Worm (Caenorhabditis elegans) whole organism, mixed stage, embryonic: ENCODE data around the gene srw-57.

ENCODE experiments used
- M03D4.4 ChIP-seq: sonication (generic microtip); optimal IDR thresholded peaks from 2 replicates; lab custom pipeline; 2017; ENCODE audit warnings: mild to moderate bottlenecking, missing genetic modification characterization, missing compliant biosample characterization
- bed-3 ChIP-seq: fragments of 200-800 bp; sonication (Bioruptor generic); optimal IDR thresholded peaks from 3 replicates; lab custom pipeline; 2018; ENCODE audit warnings: mild to moderate bottlenecking, missing genetic modification characterization, moderate library complexity, missing compliant biosample characterization
- blmp-1 ChIP-seq: fragments of 150-350 bp; optimal IDR thresholded peaks from 2 replicates; lab custom pipeline; 2014; ENCODE audit warnings: missing biosample characterization, missing genetic modification characterization
- ceh-39 ChIP-seq: fragments of 150-350 bp; optimal IDR thresholded peaks from 2 replicates; lab custom pipeline; 2014; ENCODE audit warnings: missing biosample characterization, missing genetic modification characterization
- ceh-43 ChIP-seq: fragments of 200-800 bp; sonication (Bioruptor generic); optimal IDR thresholded peaks from 2 replicates; lab custom pipeline; 2018; ENCODE audit warnings: mild to moderate bottlenecking, missing genetic modification characterization, moderate library complexity, missing compliant biosample characterization
- ceh-83 ChIP-seq: fragments of 200-800 bp; sonication (Bioruptor generic); optimal IDR thresholded peaks from 2 replicates; lab custom pipeline; 2018; ENCODE audit warnings: mild to moderate bottlenecking, missing genetic modification characterization, missing compliant biosample characterization
- ces-1 ChIP-seq: fragments of 150-350 bp; optimal IDR thresholded peaks from 2 replicates; lab custom pipeline; 2014; ENCODE audit warnings: missing biosample characterization, missing genetic modification reagents, missing genetic modification characterization
- cnd-1 ChIP-seq: fragments of 200-800 bp; sonication (Bioruptor generic); optimal IDR thresholded peaks from 2 replicates; lab custom pipeline; 2018; ENCODE audit warnings: mild to moderate bottlenecking, missing genetic modification characterization, missing compliant biosample characterization
- drap-1 ChIP-seq: fragments of 200-800 bp; sonication (Bioruptor generic); optimal IDR thresholded peaks from 3 replicates; lab custom pipeline; 2018; ENCODE audit warnings: mild to moderate bottlenecking, missing genetic modification characterization, missing compliant biosample characterization
- elt-1 ChIP-seq: sonication (generic microtip); optimal IDR thresholded peaks from 2 replicates; lab custom pipeline; 2017; ENCODE audit warnings: missing genetic modification characterization, mild to moderate bottlenecking, missing compliant biosample characterization, antibody characterized with exemption, moderate library complexity, borderline replicate concordance; ENCODE audit not compliant: insufficient read depth
- elt-3 ChIP-seq: fragments of 150-350 bp; optimal IDR thresholded peaks from 2 replicates; lab custom pipeline; 2014; ENCODE audit warnings: missing biosample characterization, missing genetic modification characterization
- ham-2 ChIP-seq: fragments of 200-800 bp; sonication (Bioruptor generic); optimal IDR thresholded peaks from 2 replicates; lab custom pipeline; 2018; ENCODE audit warnings: mild to moderate bottlenecking, missing genetic modification characterization, missing compliant biosample characterization
- hlh-1 ChIP-seq: fragments of 150-350 bp; optimal IDR thresholded peaks from 2 replicates; lab custom pipeline; 2014; ENCODE audit warnings: missing biosample characterization, missing genetic modification reagents, missing genetic modification characterization
- lin-13 ChIP-seq: fragments of 150-350 bp; optimal IDR thresholded peaks from 2 replicates; lab custom pipeline; 2014; ENCODE audit warnings: missing biosample characterization, missing genetic modification characterization
- lin-32 ChIP-seq: fragments of 200-800 bp; sonication (Bioruptor generic); optimal IDR thresholded peaks from 2 replicates; lab custom pipeline; 2018; ENCODE audit warnings: mild to moderate bottlenecking, missing genetic modification characterization, missing compliant biosample characterization
- lsy-2 ChIP-seq: fragments of 150-350 bp; optimal IDR thresholded peaks from 2 replicates; lab custom pipeline; 2014; ENCODE audit warnings: missing biosample characterization, missing genetic modification characterization
- mab-5 ChIP-seq: fragments of 150-350 bp; optimal IDR thresholded peaks from 2 replicates; lab custom pipeline; 2014; ENCODE audit warnings: missing biosample characterization, missing genetic modification characterization
- mep-1 ChIP-seq: fragments of 150-350 bp; optimal IDR thresholded peaks from 2 replicates; lab custom pipeline; 2017; ENCODE audit warnings: missing biosample characterization, missing genetic modification reagents, missing genetic modification characterization, inconsistent platforms
- nhr-12 ChIP-seq: fragments of 150-350 bp; optimal IDR thresholded peaks from 2 replicates; lab custom pipeline; 2014; ENCODE audit warnings: missing biosample characterization, missing genetic modification characterization
- nhr-2 ChIP-seq: fragments of 150-350 bp; optimal IDR thresholded peaks from 2 replicates; lab custom pipeline; 2014; ENCODE audit warnings: missing biosample characterization, missing genetic modification characterization
- nhr-237 ChIP-seq: fragments of 150-350 bp; optimal IDR thresholded peaks from 2 replicates; lab custom pipeline; 2014; ENCODE audit warnings: missing biosample characterization, missing genetic modification characterization
- nhr-28 ChIP-seq: fragments of 150-350 bp; optimal IDR thresholded peaks from 2 replicates; lab custom pipeline; 2014; ENCODE audit warnings: missing biosample characterization, missing genetic modification characterization
- nhr-76 ChIP-seq: sonication (generic microtip); optimal IDR thresholded peaks from 2 replicates; lab custom pipeline; 2017; ENCODE audit warnings: missing biosample characterization, missing genetic modification characterization
- pha-4 ChIP-seq: fragments of 150-350 bp; optimal IDR thresholded peaks from 2 replicates; lab custom pipeline; 2018; ENCODE audit warnings: missing biosample characterization, missing genetic modification reagents, missing genetic modification characterization
- sem-2 ChIP-seq: fragments of 200-800 bp; sonication (Bioruptor generic); optimal IDR thresholded peaks from 2 replicates; lab custom pipeline; 2018; ENCODE audit warnings: mild to moderate bottlenecking, missing genetic modification characterization, missing compliant biosample characterization
- snpc-4 ChIP-seq: fragments of 150-350 bp; optimal IDR thresholded peaks from 2 replicates; lab custom pipeline; 2014; ENCODE audit warnings: missing biosample characterization, missing genetic modification characterization
- sptf-1 ChIP-seq: sonication (generic microtip); optimal IDR thresholded peaks from 2 replicates; lab custom pipeline; 2017; ENCODE audit warnings: mild to moderate bottlenecking, missing genetic modification characterization, moderate library complexity, missing compliant biosample characterization
- tbx-8 ChIP-seq: fragments of 200-800 bp; sonication (Bioruptor generic); optimal IDR thresholded peaks from 2 replicates; lab custom pipeline; 2018; ENCODE audit warnings: mild to moderate bottlenecking, missing genetic modification characterization, moderate library complexity, missing compliant biosample characterization
- unc-120 ChIP-seq: sonication (generic microtip); optimal IDR thresholded peaks from 2 replicates; lab custom pipeline; 2017; ENCODE audit warnings: missing genetic modification characterization, missing compliant biosample characterization; ENCODE audit not compliant: poor library complexity, severe bottlenecking
- unc-39 ChIP-seq: fragments of 150-350 bp; optimal IDR thresholded peaks from 2 replicates; lab custom pipeline; 2014; ENCODE audit warnings: missing biosample characterization, missing genetic modification characterization
- zip-8 ChIP-seq: fragments of 150-350 bp; optimal IDR thresholded peaks from 2 replicates; lab custom pipeline; 2014; ENCODE audit warnings: missing biosample characterization, missing genetic modification characterization
- ztf-11 ChIP-seq: fragments of 150-350 bp; optimal IDR thresholded peaks from 2 replicates; lab custom pipeline; 2014; ENCODE audit warnings: missing biosample characterization, missing genetic modification characterization

The srw-57 gene

ce11 chrV:15978232-15978764 lies 23.5 kb upstream of the srw-57 start, which contains the start of gene oac-20:
oac-20 (plus strand) TSS chrV:15978714.
- TF ChIP-seq sptf-1 (tag; lab: Kevin White, UChicago) (no peak), ces-1 (GFP tag; lab: Kevin White, UChicago) (no peak), hlh-1 (tag; lab: Kevin White, UChicago) (no peak), sem-2 (GFP tag; lab: Kevin White, UChicago) (no peak), zip-8 (tag; lab: Kevin White, UChicago) (no peak), lin-13 (tag; lab: Kevin White, UChicago) (no peak), blmp-1 (tag; lab: Kevin White, UChicago) (no peak), unc-120 (no peak), nhr-76 (tag; lab: Kevin White, UChicago) (no peak), cnd-1 (tag; lab: Kevin White, UChicago) (no peak), pha-4 (tag; lab: Kevin White, UChicago) (no peak), ceh-39 (tag; lab: Kevin White, UChicago) (no peak), ztf-11 (tag; lab: Kevin White, UChicago) (no peak), bed-3 (GFP tag; lab: Kevin White, UChicago) (no peak), lin-32 (GFP tag; lab: Kevin White, UChicago) (no peak)

ce11 chrV:15975845-15976244 lies 21.0 kb upstream of the srw-57 start, which contains the start of gene clec-232:
clec-232 (plus strand) TSS chrV:15976145.
- TF ChIP-seq elt-1 (tag; lab: Kevin White, UChicago) (no peak), ham-2 (GFP tag; lab: Kevin White, UChicago) (no peak)

ce11 chrV:15974836-15975235 lies 20.0 kb upstream of the srw-57 start, which contains the start of gene sru-22:
sru-22 (minus strand) TSS chrV:15974936.
- TF ChIP-seq sem-2 (GFP tag; lab: Kevin White, UChicago), result no peak
- no peak for TF ChIP-seq M03D4.4 (tag; lab: Kevin White, UChicago)
- TF ChIP-seq unc-39 (tag; lab: Kevin White, UChicago), result no peak
- no peak for TF ChIP-seq mep-1
- TF ChIP-seq ham-2 (GFP tag; lab: Kevin White, UChicago), result no peak
- TF ChIP-seq zip-8 (tag; lab: Kevin White, UChicago), result no peak
- TF ChIP-seq tbx-8 (GFP tag; lab: Kevin White, UChicago), result no peak
- no peak for TF ChIP-seq elt-3 (tag; lab: Kevin White, UChicago)
- TF ChIP-seq nhr-2 (tag; lab: Kevin White, UChicago), result no peak
- no peak for TF ChIP-seq snpc-4 (tag; lab: Kevin White, UChicago)
- TF ChIP-seq ceh-43 (GFP tag; lab: Kevin White, UChicago), result no peak
- no peak for TF ChIP-seq nhr-28 (tag; lab: Kevin White, UChicago)
- TF ChIP-seq ces-1 (GFP tag; lab: Kevin White, UChicago), result no peak
- TF ChIP-seq blmp-1 (tag; lab: Kevin White, UChicago), result no peak
- TF ChIP-seq, all 35 proteins: peak for 0

- TF ChIP-seq drap-1 (no peak), lsy-2 (tag; lab: Kevin White, UChicago) (no peak), lin-32 (GFP tag; lab: Kevin White, UChicago) (no peak), ztf-11 (tag; lab: Kevin White, UChicago) (no peak), cnd-1 (tag; lab: Kevin White, UChicago) (no peak), unc-120 (no peak), bed-3 (GFP tag; lab: Kevin White, UChicago) (no peak), tbx-8 (GFP tag; lab: Kevin White, UChicago) (no peak), nhr-12 (tag; lab: Kevin White, UChicago) (no peak), snpc-4 (tag; lab: Kevin White, UChicago) (no peak), nhr-237 (tag; lab: Kevin White, UChicago) (no peak), elt-1 (tag; lab: Kevin White, UChicago) (no peak), ceh-43 (GFP tag; lab: Kevin White, UChicago) (no peak), blmp-1 (tag; lab: Kevin White, UChicago) (no peak), sem-2 (GFP tag; lab: Kevin White, UChicago) (no peak), ceh-83 (GFP tag; lab: Kevin White, UChicago) (no peak), pha-4 (tag; lab: Kevin White, UChicago) (no peak), nhr-28 (tag; lab: Kevin White, UChicago) (no peak), mab-5 (tag; lab: Kevin White, UChicago) (no peak), mep-1 (no peak)
Measured at ce11 chrV:15972484-15972883, 17.7 kb upstream of the srw-57 start, which contains the start of gene sru-23. sru-23 (minus strand) TSS chrV:15972584.
